Comparison of ENCODE assay signal across 5 fruit fly cellular contexts in genomic region chr3L:18166977-18167528, dm6.
A peak's percentile ranks its signal among the peaks of the same experiment; 100 is the strongest.
TF ChIP-seq lines count a peak whose summit lies in the region.

No protein-coding gene starts in this region.

- peak; percentile 48 to 55 for TF ChIP-seq CTCF in S2 (optimal IDR thresholded peaks at IDR 0.05; lab: Kevin White, UChicago)
- peak; percentile 74 for TF ChIP-seq CTCF in whole organism, embryonic (GFP tag; optimal IDR thresholded peaks at IDR 0.05; lab: Kevin White, UChicago)

TF ChIP-seq in whole organism, adult, 20 proteins besides CTCF, POLR2A, EP300 and RAD21:
- peak; percentile 9 for TF ChIP-seq CG14711 (tag; optimal IDR thresholded peaks at IDR 0.05; lab: Kevin White, UChicago)
- no peak for TF ChIP-seq pad (GFP tag; optimal IDR thresholded peaks at IDR 0.05; lab: Kevin White, UChicago)

TF ChIP-seq in whole organism, embryonic, 481 proteins besides CTCF, POLR2A, EP300 and RAD21 (continues in another document):
- TF ChIP-seq stwl (tag; optimal IDR thresholded peaks at IDR 0.05; lab: Kevin White, UChicago), result peak; percentile 90
- peak; percentile 61 for TF ChIP-seq amos (GFP tag; IDR thresholded peaks at IDR 0.05; lab: Robert Waterston, UW; ENCODE audit: partially characterized antibody)
- TF ChIP-seq bbx (GFP tag; IDR thresholded peaks at IDR 0.05; lab: Robert Waterston, UW; ENCODE audit: partially characterized antibody), result peak; percentile 38
- TF ChIP-seq run (tag; optimal IDR thresholded peaks at IDR 0.05; lab: Kevin White, UChicago), result no peak
- no peak for TF ChIP-seq CG15696 (tag; optimal IDR thresholded peaks at IDR 0.05; lab: Kevin White, UChicago)
- no peak for TF ChIP-seq twi (tag; optimal IDR thresholded peaks at IDR 0.05; lab: Kevin White, UChicago)
- TF ChIP-seq klu (GFP tag; IDR thresholded peaks at IDR 0.05; lab: Robert Waterston, UW), result no peak
- TF ChIP-seq CG2712 (tag; optimal IDR thresholded peaks at IDR 0.05; lab: Kevin White, UChicago), result peak; percentile 7
- TF ChIP-seq sens (GFP tag; lab: Kevin White, UChicago), result peak; percentile 74
- no peak for TF ChIP-seq cato (GFP tag; optimal IDR thresholded peaks at IDR 0.05; lab: Kevin White, UChicago; ENCODE audit: borderline replicate concordance)
- TF ChIP-seq Lpt (GFP tag; optimal IDR thresholded peaks at IDR 0.05; lab: Kevin White, UChicago), result no peak
- no peak for TF ChIP-seq CG13624 (GFP tag; optimal IDR thresholded peaks at IDR 0.05; lab: Kevin White, UChicago)
- no peak for TF ChIP-seq tin (GFP tag; optimal IDR thresholded peaks at IDR 0.05; lab: Kevin White, UChicago)
- TF ChIP-seq phol (tag; optimal IDR thresholded peaks at IDR 0.05; lab: Kevin White, UChicago), result peak; percentile 7
- TF ChIP-seq Hr78 (GFP tag; optimal IDR thresholded peaks at IDR 0.05; lab: Kevin White, UChicago), result no peak
- no peak for TF ChIP-seq h (optimal IDR thresholded peaks at IDR 0.05; lab: Kevin White, UChicago)
- TF ChIP-seq CG7928 (GFP tag; optimal IDR thresholded peaks at IDR 0.05; lab: Kevin White, UChicago), result peak; percentile 11
- no peak for TF ChIP-seq CG17802 (tag; optimal IDR thresholded peaks at IDR 0.05; lab: Kevin White, UChicago)
- peak; percentile 19 for TF ChIP-seq pita (GFP tag; optimal IDR thresholded peaks at IDR 0.05; lab: Kevin White, UChicago)
- TF ChIP-seq CG6689 (GFP tag; IDR thresholded peaks at IDR 0.05; lab: Robert Waterston, UW), result 0 out of 2 replicates have a peak, but pooled peaks have one; percentile 19
- TF ChIP-seq cg (GFP tag; optimal IDR thresholded peaks at IDR 0.05; lab: Kevin White, UChicago), result peak; percentile 13
- peak; percentile 96 for TF ChIP-seq CG2199 (GFP tag; IDR thresholded peaks at IDR 0.05; lab: Robert Waterston, UW)
- no peak for TF ChIP-seq CG10274 (GFP tag; optimal IDR thresholded peaks at IDR 0.05; lab: Kevin White, UChicago)
- 0 out of 3 replicates have a peak, but pooled peaks have one; percentile 24 for TF ChIP-seq knrl (GFP tag; IDR thresholded peaks at IDR 0.05; lab: Robert Waterston, UW; ENCODE audit: partially characterized antibody)
- TF ChIP-seq ro (GFP tag; IDR thresholded peaks at IDR 0.05; lab: Robert Waterston, UW), result no peak
- peak; percentile 21 for TF ChIP-seq trem (tag; optimal IDR thresholded peaks at IDR 0.05; lab: Kevin White, UChicago)
- peak; percentile 47 for TF ChIP-seq Bgb (GFP tag; IDR thresholded peaks at IDR 0.05; lab: Robert Waterston, UW; ENCODE audit: partially characterized antibody)
- TF ChIP-seq CG2129 (GFP tag; IDR thresholded peaks at IDR 0.05; lab: Robert Waterston, UW; ENCODE audit: partially characterized antibody), result no peak

TF ChIP-seq in whole organism, pupa, 21 proteins besides CTCF, POLR2A, EP300 and RAD21:
- TF ChIP-seq CG4496 (GFP tag; IDR thresholded peaks at IDR 0.05; lab: Robert Waterston, UW), result no peak
- TF ChIP-seq D1 (tag; optimal IDR thresholded peaks at IDR 0.05; lab: Kevin White, UChicago), result peak; percentile 76

TF ChIP-seq in whole organism, wandering third instar larva, 38 proteins besides CTCF, POLR2A, EP300 and RAD21:
- no peak for TF ChIP-seq foxo (GFP tag; optimal IDR thresholded peaks at IDR 0.05; lab: Kevin White, UChicago)
- no peak for TF ChIP-seq GATAd (GFP tag; optimal IDR thresholded peaks at IDR 0.05; lab: Kevin White, UChicago)
- TF ChIP-seq fru (GFP tag; optimal IDR thresholded peaks at IDR 0.05; lab: Kevin White, UChicago), result no peak
- no peak for TF ChIP-seq tai (GFP tag; optimal IDR thresholded peaks at IDR 0.05; lab: Kevin White, UChicago)
- TF ChIP-seq Myc (optimal IDR thresholded peaks at IDR 0.05; lab: Kevin White, UChicago), result peak; percentile 60
- no peak for TF ChIP-seq CG32264 (GFP tag; optimal IDR thresholded peaks at IDR 0.05; lab: Kevin White, UChicago)
- TF ChIP-seq Abd-B (GFP tag; optimal IDR thresholded peaks at IDR 0.05; lab: Kevin White, UChicago), result no peak
- no peak for TF ChIP-seq CrebA (GFP tag; optimal IDR thresholded peaks at IDR 0.05; lab: Kevin White, UChicago; ENCODE audit: borderline replicate concordance)
- no peak for TF ChIP-seq br (GFP tag; optimal IDR thresholded peaks at IDR 0.05; lab: Kevin White, UChicago)
- no peak for TF ChIP-seq rgr (GFP tag; optimal IDR thresholded peaks at IDR 0.05; lab: Kevin White, UChicago)
- TF ChIP-seq Dif (GFP tag; optimal IDR thresholded peaks at IDR 0.05; lab: Kevin White, UChicago; ENCODE audit: partially characterized antibody), result peak; percentile 1
- TF ChIP-seq psq (GFP tag; optimal IDR thresholded peaks at IDR 0.05; lab: Kevin White, UChicago), result no peak
- TF ChIP-seq sage (GFP tag; optimal IDR thresholded peaks at IDR 0.05; lab: Kevin White, UChicago), result no peak
